Worm (Caenorhabditis elegans): Measurements from ENCODE around the gene ZK287.9.

ZK287.9 gene

DNA sequence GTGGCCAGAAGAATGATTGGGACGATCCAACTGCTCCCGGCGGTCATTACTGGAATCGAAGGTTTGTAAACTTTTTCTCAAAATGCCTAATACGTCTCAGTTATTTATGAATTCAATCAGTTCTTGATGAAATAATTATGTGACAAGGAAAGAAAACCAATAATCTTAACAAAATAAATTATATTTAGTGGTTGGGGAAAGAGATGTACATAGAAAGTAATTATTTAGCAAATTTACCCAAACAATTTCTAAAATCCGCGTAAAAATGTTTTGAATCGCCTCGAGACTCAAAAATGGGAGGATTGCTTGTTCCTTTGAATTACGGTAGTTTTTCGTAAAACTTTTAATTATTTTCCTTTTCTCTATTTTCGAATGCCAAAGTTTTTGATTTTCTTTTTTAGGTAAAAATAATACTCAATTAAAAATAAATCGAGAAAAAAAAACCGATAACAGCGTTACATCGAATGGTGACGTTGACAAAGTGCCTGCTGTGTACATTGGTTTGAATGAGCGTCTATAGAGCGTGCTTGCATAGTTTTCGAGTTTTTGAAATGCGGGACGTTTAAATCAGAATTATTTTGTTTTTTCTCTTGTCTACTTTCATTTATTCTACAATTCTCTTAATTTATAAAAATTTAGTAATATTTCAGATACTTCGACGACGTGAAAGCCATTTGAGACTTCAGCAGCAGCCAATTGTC, 50.5 kb downstream of the ZK287.9 start, which contains the start of the genes aagr-3 and drap-1:
TSS of gene aagr-3 (minus strand) at position 51 of the 701 bp plus-strand sequence.
TSS of gene drap-1 (plus strand) at position 645 of the 701 bp plus-strand sequence.
- no peak for TF ChIP-seq ztf-6 (GFP tag; IDR thresholded peaks at IDR 0.05)
- no peak for TF ChIP-seq mxl-1 (tag; optimal IDR thresholded peaks at IDR 0.05)
- TF ChIP-seq mes-4 (tag; optimal IDR thresholded peaks at IDR 0.05): no peak
- TF ChIP-seq aptf-3 (GFP tag; IDR thresholded peaks at IDR 0.05): no peak
- no peak for TF ChIP-seq hlh-26 (GFP tag; conservative IDR thresholded peaks at IDR 0.05)
- TF ChIP-seq nhr-27 (tag; optimal IDR thresholded peaks at IDR 0.05): no peak
- TF ChIP-seq C06A6.2 (GFP tag; conservative IDR thresholded peaks at IDR 0.05): no peak
- no peak for TF ChIP-seq lir-1 (GFP tag; conservative IDR thresholded peaks at IDR 0.05)
- no peak for TF ChIP-seq ztf-22 (GFP tag; optimal IDR thresholded peaks at IDR 0.05)
- TF ChIP-seq T07F8.4 (tag; optimal IDR thresholded peaks at IDR 0.05): no peak
- no peak for TF ChIP-seq let-607 (tag; optimal IDR thresholded peaks at IDR 0.05)
- no peak for TF ChIP-seq cebp-1 (GFP tag; IDR thresholded peaks at IDR 0.05)
- TF ChIP-seq cebp-1 (tag; optimal IDR thresholded peaks at IDR 0.05): peak; percentile 40
- no peak for TF ChIP-seq ztf-26 (tag; optimal IDR thresholded peaks at IDR 0.05)
- no peak for TF ChIP-seq snpc-4 (GFP tag; optimal IDR thresholded peaks at IDR 0.05)
- peak in 1 of 4 experiments; percentile 8 for TF ChIP-seq snpc-4 (tag; optimal IDR thresholded peaks at IDR 0.05)
- no peak for TF ChIP-seq nhr-120 (GFP tag; IDR thresholded peaks at IDR 0.05)
- TF ChIP-seq ceh-79 (tag; optimal IDR thresholded peaks at IDR 0.05): no peak
- no peak for TF ChIP-seq ceh-27 (GFP tag; optimal IDR thresholded peaks at IDR 0.05)
- peak; percentile 50; the same call in 1 of the 2 replicates for TF ChIP-seq F33H1.4 (GFP tag; IDR thresholded peaks at IDR 0.05)
- TF ChIP-seq lin-35 (GFP tag; optimal IDR thresholded peaks at IDR 0.05): no peak
- no peak for TF ChIP-seq hmg-1.2 (GFP tag; IDR thresholded peaks at IDR 0.05)
- no peak for TF ChIP-seq F49E8.2 (tag; optimal IDR thresholded peaks at IDR 0.05; ENCODE audit: insufficient read depth)
- TF ChIP-seq sdz-38 (tag; optimal IDR thresholded peaks at IDR 0.05): no peak
- TF ChIP-seq F57C9.4 (tag; optimal IDR thresholded peaks at IDR 0.05): no peak
- TF ChIP-seq F57A8.1 (GFP tag; optimal IDR thresholded peaks at IDR 0.05): no peak
- TF ChIP-seq D2030.7 (GFP tag; IDR thresholded peaks at IDR 0.05): 0 out of 2 replicates have a peak, but pooled peaks have one; percentile 17
- no peak for TF ChIP-seq unc-62 (GFP tag; optimal IDR thresholded peaks at IDR 0.05)
- no peak for TF ChIP-seq madf-10 (tag; optimal IDR thresholded peaks at IDR 0.05)
- TF ChIP-seq pha-4 (tag; optimal IDR thresholded peaks at IDR 0.05): no peak
- TF ChIP-seq F10E7.11 (tag; optimal IDR thresholded peaks at IDR 0.05): no peak
- TF ChIP-seq F37B4.10 (GFP tag; IDR thresholded peaks at IDR 0.05): no peak
- no peak for TF ChIP-seq rcor-1 (GFP tag; IDR thresholded peaks at IDR 0.05)
- no peak for TF ChIP-seq somi-1 (GFP tag; optimal IDR thresholded peaks at IDR 0.05)
- TF ChIP-seq lag-1 (GFP tag; IDR thresholded peaks at IDR 0.05): no peak
- 0 out of 2 replicates have a peak, but pooled peaks have one; percentile 27 for TF ChIP-seq ceh-91 (GFP tag; IDR thresholded peaks at IDR 0.05)
- no peak for TF ChIP-seq madf-6 (GFP tag; IDR thresholded peaks at IDR 0.05)
- TF ChIP-seq cebp-2 (GFP tag; IDR thresholded peaks at IDR 0.05): no peak
- no peak for TF ChIP-seq C17E4.6 (GFP tag; IDR thresholded peaks at IDR 0.05)
- no peak for TF ChIP-seq K12H6.12 (tag; optimal IDR thresholded peaks at IDR 0.05)
- no peak for TF ChIP-seq hlh-12 (tag; optimal IDR thresholded peaks at IDR 0.05)
- TF ChIP-seq ccch-3 (GFP tag; optimal IDR thresholded peaks at IDR 0.05): no peak
- TF ChIP-seq mcd-1 (GFP tag; IDR thresholded peaks at IDR 0.05): peak; percentile 62
- no peak for TF ChIP-seq attf-3 (GFP tag; conservative IDR thresholded peaks at IDR 0.05)
- TF ChIP-seq athp-1 (tag; optimal IDR thresholded peaks at IDR 0.05): no peak
- TF ChIP-seq ztf-28 (GFP tag; IDR thresholded peaks at IDR 0.05): no peak
- TF ChIP-seq ama-1 (optimal IDR thresholded peaks at IDR 0.05): no peak
- TF ChIP-seq ama-1 (GFP tag; optimal IDR thresholded peaks at IDR 0.05): no peak
- TF ChIP-seq repo-1 (tag; optimal IDR thresholded peaks at IDR 0.05): no peak
- TF ChIP-seq fkh-3 (tag; optimal IDR thresholded peaks at IDR 0.05): no peak

All from whole organism, young adult.